Fruit fly (Drosophila melanogaster): Measurements from ENCODE around the gene CG13926.

Gene CG13926

DNA sequence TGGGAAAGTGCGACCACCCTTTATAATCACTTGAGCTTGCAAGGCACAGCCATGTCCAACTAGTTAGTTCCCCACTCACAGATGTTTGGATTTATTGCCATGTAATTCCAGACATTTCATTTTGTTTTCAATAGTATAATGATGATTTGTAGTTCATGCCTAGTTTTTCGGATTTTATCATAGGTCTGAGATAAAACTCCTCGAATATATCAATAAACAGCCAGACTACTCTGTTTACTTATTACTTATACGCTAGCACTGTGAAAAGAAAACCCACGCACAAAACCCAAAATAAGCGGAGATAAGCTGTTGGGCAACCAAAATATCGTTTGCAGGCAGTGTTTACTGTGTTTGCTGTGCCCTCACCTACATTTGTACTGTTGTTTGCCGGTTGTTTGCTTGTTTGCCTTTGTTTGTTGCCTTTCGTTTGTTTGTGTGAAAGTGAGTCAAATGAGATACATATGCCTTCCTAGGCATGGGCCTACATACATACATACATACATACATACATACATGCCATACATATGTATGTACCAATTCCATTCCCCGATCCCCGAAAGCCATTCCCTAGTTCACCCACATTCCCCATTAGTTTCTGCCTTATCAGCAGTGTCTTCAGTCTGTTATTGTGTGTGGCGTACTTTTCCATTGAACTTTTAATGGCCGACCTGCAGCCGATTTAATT, 38.6 kb downstream of the CG13926 start (continued):
- TF ChIP-seq MESR4 (GFP tag; optimal IDR thresholded peaks at IDR 0.05) (peak; percentile 0), Usf (GFP tag; optimal IDR thresholded peaks at IDR 0.05) (peak; percentile 41), slou (GFP tag; optimal IDR thresholded peaks at IDR 0.05) (no peak), CG11695 (GFP tag; IDR thresholded peaks at IDR 0.05) (peak; percentile 55), Eip74EF (GFP tag; optimal IDR thresholded peaks at IDR 0.05) (peak in 1 of 2 experiments; percentile 32), CG42726 (GFP tag; IDR thresholded peaks at IDR 0.05; ENCODE audit: partially characterized antibody) (no peak), HLHmδ (GFP tag; optimal IDR thresholded peaks at IDR 0.05) (peak; percentile 95), CG7786 (GFP tag; optimal IDR thresholded peaks at IDR 0.05) (peak; percentile 46), CG14860 (GFP tag; IDR thresholded peaks at IDR 0.05; ENCODE audit: partially characterized antibody) (no peak), gem (tag; optimal IDR thresholded peaks at IDR 0.05) (peak; percentile 79), CG43689 (GFP tag; IDR thresholded peaks at IDR 0.05) (peak; percentile 45; the same call in 1 of the 2 replicates), klu (GFP tag; IDR thresholded peaks at IDR 0.05) (peak; percentile 13; the same call in 1 of the 2 replicates), CG15011 (GFP tag; optimal IDR thresholded peaks at IDR 0.05) (peak; percentile 71), shn (GFP tag; optimal IDR thresholded peaks at IDR 0.05) (peak; percentile 69), Hr78 (GFP tag; optimal IDR thresholded peaks at IDR 0.05) (peak in 1 of 2 experiments; percentile 96), CG16863 (GFP tag; optimal IDR thresholded peaks at IDR 0.05) (peak; percentile 56), az2 (GFP tag; optimal IDR thresholded peaks at IDR 0.05) (peak; percentile 26), HHEX (GFP tag; optimal IDR thresholded peaks at IDR 0.05) (peak; percentile 62), slp2 (GFP tag; optimal IDR thresholded peaks at IDR 0.05) (peak; percentile 51), ci (GFP tag; IDR thresholded peaks at IDR 0.05) (peak; percentile 83), CG6175 (GFP tag; IDR thresholded peaks at IDR 0.05) (no peak), cato (GFP tag; optimal IDR thresholded peaks at IDR 0.05; ENCODE audit: borderline replicate concordance) (peak; percentile 47), Drgx (GFP tag; IDR thresholded peaks at IDR 0.05) (no peak), Hr39 (optimal IDR thresholded peaks at IDR 0.05) (no peak), CG9215 (GFP tag; IDR thresholded peaks at IDR 0.05) (no peak), CG10543 (GFP tag; optimal IDR thresholded peaks at IDR 0.05) (peak; percentile 48), NFAT (GFP tag; IDR thresholded peaks at IDR 0.05) (peak; percentile 67), nau (GFP tag; optimal IDR thresholded peaks at IDR 0.05) (peak; percentile 86), HLH54F (GFP tag; optimal IDR thresholded peaks at IDR 0.05) (peak; percentile 2), ranshi (GFP tag; IDR thresholded peaks at IDR 0.05) (peak; percentile 37), Dad (GFP tag; optimal IDR thresholded peaks at IDR 0.05) (no peak), CG6765 (GFP tag; optimal IDR thresholded peaks at IDR 0.05) (peak; percentile 71), CG32772 (GFP tag; IDR thresholded peaks at IDR 0.05) (0 out of 2 replicates have a peak, but pooled peaks have one; percentile 27), psq (GFP tag; optimal IDR thresholded peaks at IDR 0.05) (peak; percentile 55), CG11560 (tag; IDR thresholded peaks at IDR 0.05) (no peak), CG13296 (GFP tag; optimal IDR thresholded peaks at IDR 0.05) (peak; percentile 65), stc (GFP tag; IDR thresholded peaks at IDR 0.05) (peak; percentile 66), GATAe (GFP tag; conservative IDR thresholded peaks at IDR 0.05) (peak; percentile 14; the same call in 1 of the 2 replicates), CG12219 (GFP tag; optimal IDR thresholded peaks at IDR 0.05) (peak; percentile 79), CG3847 (GFP tag; IDR thresholded peaks at IDR 0.05) (no peak), h (optimal IDR thresholded peaks at IDR 0.05) (no peak), croc (GFP tag; conservative IDR thresholded peaks at IDR 0.05) (peak; percentile 45), Sry-β (GFP tag; optimal IDR thresholded peaks at IDR 0.05) (peak; percentile 57), D (optimal IDR thresholded peaks at IDR 0.05) (no peak), D (GFP tag; optimal IDR thresholded peaks at IDR 0.05) (peak; percentile 84), CG30431 (GFP tag; optimal IDR thresholded peaks at IDR 0.05) (peak; percentile 59), Antp (GFP tag; optimal IDR thresholded peaks at IDR 0.05) (peak; percentile 68), unc-4 (GFP tag; IDR thresholded peaks at IDR 0.05; ENCODE audit: partially characterized antibody) (no peak), sima (GFP tag; optimal IDR thresholded peaks at IDR 0.05) (peak; percentile 54), Oaz (GFP tag; IDR thresholded peaks at IDR 0.05) (no peak)
